Worm (Caenorhabditis elegans): Measurements from ENCODE around the gene slr-2.
"Not testable (repeated sequence)": the region's sequence is repeated elsewhere in the genome, so short reads cannot be mapped to it uniquely, and the experiment has no call there.

ce11 chrV:18055297-18056019 lies 31.5 kb upstream of the slr-2 start, which contains the start of the genes Y59A8B.25 and ebp-3:
- not testable (repeated sequence) for TF ChIP-seq tra-4 (tag; optimal IDR thresholded peaks at IDR 0.05); ama-1 (optimal IDR thresholded peaks at IDR 0.05); F13C5.2 (tag; optimal IDR thresholded peaks at IDR 0.05); ets-7 (tag; optimal IDR thresholded peaks at IDR 0.05); tbx-11 (GFP tag; IDR thresholded peaks at IDR 0.05); pes-1 (GFP tag; IDR thresholded peaks at IDR 0.05); hmbx-1 (tag; optimal IDR thresholded peaks at IDR 0.05); hnd-1 (tag; optimal IDR thresholded peaks at IDR 0.05); hmg-4 (GFP tag; optimal IDR thresholded peaks at IDR 0.05)

All from whole organism, early embryonic.